Worm (Caenorhabditis elegans): Measurements from ENCODE around the gene hpo-9.

DNA sequence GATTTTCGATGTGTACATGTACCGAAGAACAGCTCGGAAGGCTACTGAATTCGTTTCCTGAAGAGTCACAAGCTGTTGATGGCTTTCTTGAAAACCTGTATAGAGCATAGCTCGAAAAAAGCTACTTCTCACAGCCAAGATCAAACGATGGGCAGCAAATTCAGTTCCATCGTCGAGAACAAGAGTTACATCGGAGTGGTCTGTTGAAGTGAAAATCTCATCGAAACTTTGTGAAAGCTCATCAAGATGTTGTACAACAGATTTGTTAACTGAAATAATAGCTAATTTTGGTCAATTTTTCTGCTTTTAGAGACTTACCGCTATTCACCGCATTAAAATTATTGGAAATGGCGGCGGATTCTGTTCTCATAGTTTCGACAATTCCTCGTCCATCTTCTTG, 236 bp downstream of the hpo-9 start:
- TF ChIP-seq ztf-11 (tag; optimal IDR thresholded peaks at IDR 0.05) (no peak), mep-1 (tag; optimal IDR thresholded peaks at IDR 0.05) (no peak), ceh-44 (GFP tag; IDR thresholded peaks at IDR 0.05) (no peak), nhr-41 (GFP tag; IDR thresholded peaks at IDR 0.05) (no peak), mdt-29 (GFP tag; IDR thresholded peaks at IDR 0.05) (no peak)
